Fruit fly (Drosophila melanogaster) whole organism, embryonic: ENCODE measurements around the gene Jhbp7.

Experiments
- B-H1 ChIP-seq: fragments of 200-800 bp; sonication (Bioruptor generic); IDR thresholded peaks from 3 replicates; pipeline ENCODE4 v1.3.6; 2022; ENCODE audit warnings: missing biosample characterization, missing genetic modification characterization
- B-H2 ChIP-seq: fragments of 200-800 bp; sonication (Bioruptor generic); optimal IDR thresholded peaks from 2 replicates; lab custom pipeline; 2018; ENCODE audit warnings: missing biosample characterization, mild to moderate bottlenecking, missing genetic modification characterization
- BEAF-32 ChIP-seq: fragments of 200-800 bp; sonication (Bioruptor generic); optimal IDR thresholded peaks from 3 replicates; lab custom pipeline; 2017; ENCODE audit warnings: missing biosample characterization, missing genetic modification characterization, mild to moderate bottlenecking, moderate library complexity, missing genetic modification reagents
- CG10209 ChIP-seq: fragments of 200-800 bp; sonication (Bioruptor generic); optimal IDR thresholded peaks from 3 replicates; lab custom pipeline; 2017; ENCODE audit warnings: missing biosample characterization, mild to moderate bottlenecking, missing genetic modification characterization, missing genetic modification reagents
- CG10431 ChIP-seq: fragments of 200-800 bp; sonication (Bioruptor generic); optimal IDR thresholded peaks from 3 replicates; lab custom pipeline; 2018; ENCODE audit warnings: missing biosample characterization, mild to moderate bottlenecking, missing genetic modification characterization
- CG11560 ChIP-seq: fragments of 200-800 bp; sonication (Bioruptor generic); IDR thresholded peaks from 3 replicates; pipeline ENCODE4 v1.3.6; 2022; ENCODE audit warnings: missing biosample characterization, missing genetic modification characterization
- CG12236 ChIP-seq: fragments of 200-800 bp; sonication (Bioruptor generic); optimal IDR thresholded peaks from 2 replicates; lab custom pipeline; 2016; ENCODE audit warnings: missing biosample characterization, missing genetic modification characterization
- CG12299 ChIP-seq: fragments of 200-800 bp; sonication (Bioruptor generic); optimal IDR thresholded peaks from 2 replicates; lab custom pipeline; 2018; ENCODE audit warnings: missing biosample characterization, mild to moderate bottlenecking, missing genetic modification characterization
- CG1233 ChIP-seq: fragments of 200-800 bp; sonication (Bioruptor generic); optimal IDR thresholded peaks from 4 replicates; lab custom pipeline; 2018; ENCODE audit warnings: missing biosample characterization, mild to moderate bottlenecking, missing genetic modification characterization
- CG13775 ChIP-seq: fragments of 200-800 bp; sonication (Bioruptor generic); optimal IDR thresholded peaks from 3 replicates; lab custom pipeline; 2017; ENCODE audit warnings: missing biosample characterization, mild to moderate bottlenecking, missing genetic modification characterization
- CG1602 ChIP-seq: fragments of 200-800 bp; sonication (Bioruptor generic); optimal IDR thresholded peaks from 3 replicates; lab custom pipeline; 2016; ENCODE audit warnings: missing biosample characterization, missing genetic modification characterization
- CG3163 ChIP-seq: fragments of 200-800 bp; sonication (Bioruptor generic); optimal IDR thresholded peaks from 3 replicates; lab custom pipeline; 2016; ENCODE audit warnings: missing biosample characterization, missing genetic modification characterization
- CG34422 ChIP-seq: fragments of 200-800 bp; sonication (Bioruptor generic); IDR thresholded peaks from 3 replicates; pipeline ENCODE4 v1.3.6; 2022; ENCODE audit warnings: missing biosample characterization, missing genetic modification characterization
- CG42726 ChIP-seq: fragments of 200-800 bp; sonication (Bioruptor generic); IDR thresholded peaks from 2 replicates; pipeline ENCODE4 v1.3.6; 2022; ENCODE audit warnings: missing biosample characterization, missing genetic modification characterization; ENCODE audit not compliant: partially characterized antibody
- CG4404 ChIP-seq: fragments of 200-800 bp; sonication (Bioruptor generic); IDR thresholded peaks from 2 replicates; pipeline ENCODE4 v1.3.6; 2022; ENCODE audit warnings: missing biosample characterization, missing genetic modification characterization
- CG6683 ChIP-seq: fragments of 200-800 bp; sonication (Bioruptor generic); optimal IDR thresholded peaks from 2 replicates; lab custom pipeline; 2017; ENCODE audit warnings: missing biosample characterization, mild to moderate bottlenecking, missing genetic modification characterization, missing genetic modification reagents
- CG8388 ChIP-seq: fragments of 200-800 bp; sonication (Bioruptor generic); optimal IDR thresholded peaks from 2 replicates; lab custom pipeline; 2019; ENCODE audit warnings: missing biosample characterization, mild to moderate bottlenecking, missing genetic modification characterization, moderate library complexity
- CG8478 ChIP-seq: fragments of >200 bp; optimal IDR thresholded peaks from 2 replicates; lab custom pipeline; 2018
- CG9609 ChIP-seq: fragments of 200-800 bp; sonication (Bioruptor generic); optimal IDR thresholded peaks from 3 replicates; lab custom pipeline; 2016; ENCODE audit warnings: missing biosample characterization, missing genetic modification characterization
- Dref ChIP-seq: fragments of 200-800 bp; sonication (Bioruptor generic); IDR thresholded peaks from 2 replicates; pipeline ENCODE4 v1.3.6; 2022; ENCODE audit warnings: missing biosample characterization, missing genetic modification characterization
- Ets65A ChIP-seq: fragments of 200-800 bp; sonication (Bioruptor generic); peaks from one replicate; lab custom pipeline; 2016; ENCODE audit warnings: missing biosample characterization, missing genetic modification characterization
- Fer1 ChIP-seq: fragments of 200-800 bp; sonication (Bioruptor generic); optimal IDR thresholded peaks from 2 replicates; lab custom pipeline; 2017; ENCODE audit warnings: missing biosample characterization, mild to moderate bottlenecking, missing genetic modification characterization
- NC2α ChIP-seq: fragments of 200-800 bp; sonication (Bioruptor generic); optimal IDR thresholded peaks from 2 replicates; lab custom pipeline; 2016; ENCODE audit warnings: missing biosample characterization, missing genetic modification characterization
- Nf-YA ChIP-seq: fragments of 200-800 bp; sonication (Bioruptor generic); IDR thresholded peaks from 2 replicates; pipeline ENCODE4 v1.3.6; 2022; ENCODE audit warnings: missing biosample characterization, missing genetic modification characterization
- Nf-YC ChIP-seq: fragments of 200-800 bp; optimal IDR thresholded peaks from 3 replicates; lab custom pipeline; 2019; ENCODE audit warnings: missing biosample characterization, mild to moderate bottlenecking, missing genetic modification characterization, moderate library complexity
- ap ChIP-seq: fragments of 200-800 bp; sonication (Bioruptor generic); IDR thresholded peaks from 2 replicates; pipeline ENCODE4 v1.3.6; 2022; ENCODE audit warnings: missing biosample characterization, missing genetic modification characterization
- bab2 ChIP-seq: fragments of 200-800 bp; sonication (Bioruptor generic); optimal IDR thresholded peaks from 2 replicates; lab custom pipeline; 2016; ENCODE audit warnings: missing biosample characterization, missing genetic modification characterization
- cato ChIP-seq: fragments of 200-800 bp; sonication (Bioruptor generic); optimal IDR thresholded peaks from 2 replicates; lab custom pipeline; 2016; ENCODE audit warnings: missing biosample characterization, missing genetic modification characterization, borderline replicate concordance
- ci ChIP-seq: fragments of 200-800 bp; sonication (Bioruptor generic); IDR thresholded peaks from 3 replicates; pipeline ENCODE4 v1.3.6; 2022; ENCODE audit warnings: missing biosample characterization, missing genetic modification characterization
- croc ChIP-seq: fragments of 200-800 bp; sonication (Bioruptor generic); conservative IDR thresholded peaks from 3 replicates; pipeline ENCODE4 v1.3.6; 2022; ENCODE audit warnings: missing biosample characterization, missing genetic modification characterization
- dpn ChIP-seq, 2 experiments: fragments of 200-800 bp; sonication (Bioruptor generic); optimal IDR thresholded peaks; 3 replicates each; lab custom pipeline; 2016; ENCODE audit warnings: missing biosample characterization in 2 of 2, missing genetic modification characterization in 2 of 2
- eyg ChIP-seq: fragments of 200-800 bp; sonication (Bioruptor generic); optimal IDR thresholded peaks from 3 replicates; lab custom pipeline; 2016; ENCODE audit warnings: missing biosample characterization, missing genetic modification characterization
- ftz-f1 ChIP-seq: fragments of 200-800 bp; sonication (Bioruptor generic); optimal IDR thresholded peaks from 2 replicates; lab custom pipeline; 2016; ENCODE audit warnings: missing biosample characterization, missing genetic modification characterization
- her ChIP-seq: fragments of 200-800 bp; sonication (Bioruptor generic); optimal IDR thresholded peaks from 2 replicates; lab custom pipeline; 2016; ENCODE audit warnings: missing biosample characterization, missing genetic modification characterization
- jumu ChIP-seq: fragments of 200-800 bp; sonication (Bioruptor generic); optimal IDR thresholded peaks from 3 replicates; lab custom pipeline; 2016; ENCODE audit warnings: missing biosample characterization, missing genetic modification characterization
- ken ChIP-seq: fragments of 200-800 bp; sonication (Bioruptor generic); IDR thresholded peaks from 3 replicates; pipeline ENCODE4 v1.3.6; 2022; ENCODE audit warnings: missing biosample characterization, missing genetic modification characterization
- lov ChIP-seq, 2 experiments: fragments of 200-800 bp in 1 of 2; fragments of >200 bp in 1 of 2; sonication (Bioruptor generic) in 1 of 2; IDR thresholded peaks in 1 of 2; optimal IDR thresholded peaks in 1 of 2; 2 replicates in 1 of 2; 3 replicates in 1 of 2; pipeline versions ENCODE4 v1.3.6 to Lab custom; 2017 to 2022; ENCODE audit warnings: missing biosample characterization in 1 of 2, missing genetic modification characterization in 1 of 2
- pan ChIP-seq, 4 experiments: fragments of >200 bp in 3 of 4; fragments of 200-800 bp in 1 of 4; sonication (Bioruptor generic) in 1 of 4; optimal IDR thresholded peaks in 3 of 4; IDR thresholded peaks in 1 of 4; 2 replicates each; pipeline versions ENCODE4 v1.3.6 to Lab custom; 2017 to 2022; ENCODE audit warnings: missing biosample characterization in 2 of 4, missing genetic modification characterization in 2 of 4, mixed read lengths in 1 of 4
- pita ChIP-seq: fragments of 200-800 bp; sonication (Bioruptor generic); optimal IDR thresholded peaks from 2 replicates; lab custom pipeline; 2017; ENCODE audit warnings: missing biosample characterization, mild to moderate bottlenecking, missing genetic modification characterization
- pzg ChIP-seq: fragments of 200-800 bp; sonication (Bioruptor generic); optimal IDR thresholded peaks from 3 replicates; lab custom pipeline; 2018; ENCODE audit warnings: missing biosample characterization, mild to moderate bottlenecking, missing genetic modification characterization, moderate library complexity
- shn ChIP-seq: fragments of 200-800 bp; sonication (Bioruptor generic); optimal IDR thresholded peaks from 3 replicates; lab custom pipeline; 2016; ENCODE audit warnings: missing biosample characterization, missing genetic modification characterization
- sisA ChIP-seq: fragments of 200-800 bp; sonication (Bioruptor generic); IDR thresholded peaks from 2 replicates; pipeline ENCODE4 v1.3.6; 2022; ENCODE audit warnings: missing biosample characterization, missing genetic modification characterization
- slbo ChIP-seq: fragments of 200-800 bp; sonication (Bioruptor generic); IDR thresholded peaks from 2 replicates; pipeline ENCODE4 v1.3.6; 2022; ENCODE audit warnings: missing biosample characterization, missing genetic modification characterization
- sug ChIP-seq: fragments of 200-800 bp; optimal IDR thresholded peaks from 2 replicates; lab custom pipeline; 2019; ENCODE audit warnings: missing biosample characterization, mild to moderate bottlenecking, missing genetic modification characterization, moderate library complexity
- tin ChIP-seq: fragments of 200-800 bp; sonication (Bioruptor generic); optimal IDR thresholded peaks from 3 replicates; lab custom pipeline; 2016; ENCODE audit warnings: missing biosample characterization, missing genetic modification characterization
- unc-4 ChIP-seq: fragments of 200-800 bp; sonication (Bioruptor generic); IDR thresholded peaks from 2 replicates; pipeline ENCODE4 v1.3.6; 2022; ENCODE audit warnings: missing biosample characterization, missing genetic modification characterization; ENCODE audit not compliant: partially characterized antibody
- vfl ChIP-seq: fragments of 200-800 bp; sonication (Bioruptor generic); optimal IDR thresholded peaks from 2 replicates; lab custom pipeline; 2016; ENCODE audit warnings: missing biosample characterization, missing genetic modification characterization
- zen ChIP-seq: fragments of 200-800 bp; sonication (Bioruptor generic); optimal IDR thresholded peaks from 3 replicates; lab custom pipeline; 2018; ENCODE audit warnings: missing biosample characterization, mild to moderate bottlenecking, missing genetic modification characterization, moderate library complexity
- zf30C ChIP-seq: fragments of 200-800 bp; sonication (Bioruptor generic); optimal IDR thresholded peaks from 3 replicates; lab custom pipeline; 2018; ENCODE audit warnings: missing biosample characterization, mild to moderate bottlenecking, missing genetic modification characterization

Gene Jhbp7

DNA sequence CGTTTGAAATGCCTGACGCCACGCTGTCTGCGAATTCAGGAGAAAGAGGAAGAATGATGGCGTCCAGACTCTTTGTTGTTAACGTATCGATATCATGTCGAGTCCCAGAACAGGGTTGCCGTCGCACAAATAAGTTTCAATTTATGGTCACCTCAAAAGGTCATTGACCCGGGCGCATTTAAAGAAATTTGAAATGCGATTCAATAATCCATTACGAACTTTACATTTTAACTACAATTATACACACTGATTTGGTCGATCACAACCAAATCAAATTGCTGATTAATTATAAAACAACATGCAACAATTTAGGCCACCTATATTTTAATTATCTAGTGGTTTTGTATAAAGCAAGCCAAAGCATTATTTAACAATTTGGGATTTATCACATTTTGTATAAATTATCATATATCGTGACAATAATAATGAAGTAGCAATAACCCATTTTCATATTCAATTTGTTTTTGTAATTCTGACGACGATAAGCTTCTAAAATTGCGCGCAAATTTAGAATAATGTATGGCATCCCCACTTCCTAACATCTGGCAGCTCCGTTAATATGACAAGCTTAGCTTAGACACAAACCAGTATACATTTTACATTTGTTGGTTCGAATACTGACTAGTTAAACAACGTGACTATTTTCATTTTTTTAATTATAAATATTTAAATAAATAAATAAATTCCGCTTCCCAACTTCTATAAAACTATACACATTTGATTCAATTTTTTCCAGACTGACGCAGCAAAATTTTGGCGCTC lies 7.8 kb downstream of the Jhbp7 start, which contains the start of gene bam (continued):
- TF ChIP-seq pan (optimal IDR thresholded peaks at IDR 0.05; lab: Kevin White, UChicago) = no peak
- no peak for TF ChIP-seq pan (GFP tag; optimal IDR thresholded peaks at IDR 0.05 in 1 of 2, IDR thresholded peaks at IDR 0.05 in 1 of 2)
- TF ChIP-seq pita = peak; percentile 86
- no peak for TF ChIP-seq cato (GFP tag; lab: Kevin White, UChicago)
- no peak for TF ChIP-seq bab2 (GFP tag; lab: Kevin White, UChicago)
- TF ChIP-seq sug (tag; lab: Kevin White, UChicago) = peak; percentile 46
- TF ChIP-seq Dref (GFP tag; lab: Robert Waterston, UW) = 0 out of 2 replicates have a peak, but pooled peaks have one; percentile 32
- TF ChIP-seq BEAF-32 (GFP tag; lab: Kevin White, UChicago) = peak; percentile 24
- TF ChIP-seq Nf-YC (tag; lab: Kevin White, UChicago) = peak; percentile 46
- TF ChIP-seq jumu (GFP tag; lab: Kevin White, UChicago) = no peak
- no peak for TF ChIP-seq CG6683 (GFP tag; lab: Kevin White, UChicago)
- no peak for TF ChIP-seq CG8478 (lab: Kevin White, UChicago)
- TF ChIP-seq Fer1 (GFP tag; lab: Kevin White, UChicago) = peak; percentile 15
- TF ChIP-seq zf30C (GFP tag; lab: Kevin White, UChicago) = no peak
- no peak for TF ChIP-seq CG13775
- TF ChIP-seq CG10431 (GFP tag; lab: Kevin White, UChicago) = no peak
- no peak for TF ChIP-seq CG9609 (GFP tag; lab: Kevin White, UChicago)
- TF ChIP-seq Nf-YA (GFP tag; lab: Robert Waterston, UW) = no peak
- no peak for TF ChIP-seq tin (GFP tag; lab: Kevin White, UChicago)
- TF ChIP-seq CG8388 (GFP tag; lab: Kevin White, UChicago) = no peak
- TF ChIP-seq croc = no peak
- peak; percentile 58 for TF ChIP-seq B-H2 (GFP tag; lab: Kevin White, UChicago)
- TF ChIP-seq NC2α (GFP tag; lab: Kevin White, UChicago) = no peak
- no peak for TF ChIP-seq CG11560 (tag; lab: Robert Waterston, UW)
- TF ChIP-seq CG1602 (GFP tag; lab: Kevin White, UChicago) = no peak
- TF ChIP-seq CG34422 (GFP tag; lab: Robert Waterston, UW) = no peak
- TF ChIP-seq B-H1 = no peak
- TF ChIP-seq ken (GFP tag; lab: Robert Waterston, UW) = 0 out of 3 replicates have a peak, but pooled peaks have one; percentile 37
- no peak for TF ChIP-seq lov (optimal IDR thresholded peaks at IDR 0.05; lab: Kevin White, UChicago)
- TF ChIP-seq lov (GFP tag; IDR thresholded peaks at IDR 0.05; lab: Robert Waterston, UW) = no peak
- TF ChIP-seq eyg (GFP tag; lab: Kevin White, UChicago) = no peak
- TF ChIP-seq ftz-f1 (GFP tag; lab: Kevin White, UChicago) = no peak
- no peak for TF ChIP-seq CG12299 (tag; lab: Kevin White, UChicago)
- TF ChIP-seq CG4404 (GFP tag; lab: Robert Waterston, UW) = no peak
- TF ChIP-seq ci (GFP tag; lab: Robert Waterston, UW) = no peak
- no peak for TF ChIP-seq CG3163 (GFP tag; lab: Kevin White, UChicago)
- TF ChIP-seq sisA (GFP tag; lab: Robert Waterston, UW) = no peak
- no peak for TF ChIP-seq CG10209 (GFP tag; lab: Kevin White, UChicago)
- peak; percentile 81 for TF ChIP-seq pzg
- peak in 1 of 2 experiments; percentile 24 for TF ChIP-seq dpn (GFP tag; optimal IDR thresholded peaks at IDR 0.05; lab: Kevin White, UChicago)
- TF ChIP-seq her = no peak
- no peak for TF ChIP-seq CG1233
- TF ChIP-seq slbo = no peak
- peak; percentile 56; the same call in 1 of the 2 replicates for TF ChIP-seq CG42726 (GFP tag; lab: Robert Waterston, UW)
- no peak for TF ChIP-seq zen (tag; lab: Kevin White, UChicago)
- no peak for TF ChIP-seq ap (GFP tag; lab: Robert Waterston, UW)
- TF ChIP-seq vfl (GFP tag; lab: Kevin White, UChicago) = no peak
- TF ChIP-seq CG12236 (GFP tag; lab: Kevin White, UChicago) = no peak
- TF ChIP-seq Ets65A (GFP tag; lab: Kevin White, UChicago) = no peak
- 0 out of 2 replicates have a peak, but pooled peaks have one; percentile 20 for TF ChIP-seq unc-4 (GFP tag; lab: Robert Waterston, UW)
- TF ChIP-seq shn = no peak
